Fruit fly (Drosophila melanogaster): Measurements from ENCODE around the gene tal-2A.

tal-2A gene

DNA sequence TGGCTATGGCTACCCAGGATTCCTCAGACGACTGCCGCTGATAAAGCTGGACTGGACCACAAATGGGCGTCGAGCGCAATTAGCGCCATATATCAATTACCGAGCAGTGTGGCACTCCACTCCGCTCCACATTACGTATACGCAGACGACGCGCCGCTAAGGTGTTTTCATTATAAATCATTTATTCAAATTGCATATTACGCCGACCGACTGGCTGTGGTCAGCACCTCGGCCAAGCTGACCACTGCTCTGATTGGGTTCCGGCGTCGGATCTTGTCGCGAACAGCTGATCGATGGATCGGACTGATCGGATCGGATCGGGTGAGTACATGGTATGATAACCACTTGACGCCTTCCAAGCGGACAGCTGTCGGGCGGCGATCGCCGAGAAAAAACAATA lies 20.0 kb downstream of the tal-2A start:
- TF ChIP-seq CG17806 (tag; optimal IDR thresholded peaks at IDR 0.05) = no peak
- peak; percentile 55; the same call in 1 of the 3 replicates for TF ChIP-seq CG4496 (GFP tag; IDR thresholded peaks at IDR 0.05)

DNA sequence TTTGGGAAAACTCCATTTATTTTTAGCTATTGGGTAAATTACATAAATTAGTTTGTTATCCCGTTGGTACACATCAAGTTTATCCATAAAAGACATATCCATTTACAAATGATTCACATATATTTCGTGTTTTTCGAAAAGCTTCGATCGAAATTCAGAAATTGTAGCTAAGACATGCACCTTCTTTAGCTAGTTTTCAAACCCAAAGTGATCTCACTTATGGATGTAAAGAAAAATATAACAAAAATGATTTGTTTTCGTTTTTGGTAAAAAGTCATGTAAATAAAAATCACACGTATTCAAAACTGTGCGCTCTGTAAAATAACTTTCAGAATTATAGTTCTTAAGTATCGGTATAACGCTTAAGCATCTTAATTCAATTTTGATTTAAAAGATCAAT lies 20.6 kb downstream of the tal-2A start:
- TF ChIP-seq CG10348 (GFP tag; IDR thresholded peaks at IDR 0.05) (no peak), CG9948 (tag; optimal IDR thresholded peaks at IDR 0.05) (no peak), CG17806 (tag; optimal IDR thresholded peaks at IDR 0.05) (no peak), D1 (tag; optimal IDR thresholded peaks at IDR 0.05) (peak; percentile 52)

DNA sequence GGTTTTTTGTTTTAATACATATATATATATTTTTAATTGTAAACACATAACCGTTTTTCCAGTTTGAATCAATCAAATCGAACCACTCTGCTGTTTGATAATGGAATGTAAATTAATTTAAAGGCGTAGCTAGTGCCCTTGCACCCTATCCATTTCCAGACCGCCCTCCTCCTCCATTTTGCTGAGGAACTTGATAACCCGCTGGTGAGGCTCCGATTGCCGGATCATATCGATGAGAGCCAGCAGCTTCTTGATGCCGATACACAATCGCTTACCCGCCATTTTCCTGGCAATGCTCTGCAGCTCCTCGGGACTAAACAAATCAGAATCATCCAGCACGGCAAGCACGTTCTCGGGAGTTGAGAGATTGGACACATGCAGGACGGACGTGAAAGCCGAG lies 21.6 kb downstream of the tal-2A start:
- TF ChIP-seq CG8301 (tag; optimal IDR thresholded peaks at IDR 0.05) = no peak
- TF ChIP-seq CG12605 (GFP tag; IDR thresholded peaks at IDR 0.05) = no peak

DNA sequence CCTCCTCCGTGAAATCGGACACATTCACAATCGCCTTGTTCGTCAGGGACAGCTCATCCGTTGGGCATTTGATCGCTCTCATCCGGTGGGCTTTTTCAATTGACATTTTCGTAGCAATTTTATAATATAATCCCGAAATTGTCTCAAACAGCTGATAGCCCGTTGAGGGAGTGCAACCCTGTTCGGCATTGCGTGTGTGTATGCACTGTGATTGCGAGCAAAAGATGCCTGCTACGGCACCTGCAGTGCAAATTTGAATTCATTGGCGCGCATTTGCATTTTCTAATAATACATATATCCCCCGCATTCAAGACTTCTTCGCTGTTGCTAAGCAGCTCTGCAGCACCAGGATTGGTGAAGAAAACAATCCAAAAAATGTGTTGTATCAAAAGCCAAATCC lies 24.9 kb downstream of the tal-2A start, which contains the start of gene Nsf2:
Nsf2 (minus strand) TSS at position 185 of the 400 bp plus-strand sequence.
- TF ChIP-seq D1 (tag; optimal IDR thresholded peaks at IDR 0.05) = peak; percentile 30
- no peak for TF ChIP-seq fd96Ca (GFP tag; IDR thresholded peaks at IDR 0.05)

DNA sequence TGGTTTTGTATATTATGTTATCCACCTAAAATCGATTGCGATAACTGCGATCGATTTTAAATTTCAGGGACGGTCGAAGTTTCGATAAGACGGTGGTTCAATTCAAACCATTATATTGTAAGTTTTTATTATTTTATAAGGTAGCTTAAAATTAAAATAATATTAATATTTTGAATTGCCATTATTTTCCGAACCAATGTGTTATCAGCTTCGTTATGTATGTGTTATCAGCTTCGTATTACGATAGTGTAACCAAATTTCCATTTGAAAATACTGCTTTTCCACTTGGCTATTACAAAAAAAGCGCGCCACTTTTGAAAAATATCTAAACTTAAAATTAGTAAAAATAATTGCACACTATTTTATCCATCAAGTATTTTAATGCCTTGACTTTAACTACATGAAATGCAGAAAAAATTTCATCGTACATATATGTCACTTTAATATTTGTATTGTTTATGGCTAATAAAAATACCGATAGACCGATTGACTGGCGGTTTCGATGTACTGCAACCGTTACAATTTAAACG lies 27.0 kb downstream of the tal-2A start, which contains the start of gene CG31495:
CG31495 (minus strand) TSS at position 52 of the 530 bp plus-strand sequence.
- TF ChIP-seq Pif1A (GFP tag; optimal IDR thresholded peaks at IDR 0.05) = no peak
- 0 out of 2 replicates have a peak, but pooled peaks have one; percentile 17 for TF ChIP-seq Ets98B (GFP tag; IDR thresholded peaks at IDR 0.05)
- peak; percentile 23 for TF ChIP-seq CG8159 (tag; optimal IDR thresholded peaks at IDR 0.05)
- no peak for TF ChIP-seq gl (tag; optimal IDR thresholded peaks at IDR 0.05)

DNA sequence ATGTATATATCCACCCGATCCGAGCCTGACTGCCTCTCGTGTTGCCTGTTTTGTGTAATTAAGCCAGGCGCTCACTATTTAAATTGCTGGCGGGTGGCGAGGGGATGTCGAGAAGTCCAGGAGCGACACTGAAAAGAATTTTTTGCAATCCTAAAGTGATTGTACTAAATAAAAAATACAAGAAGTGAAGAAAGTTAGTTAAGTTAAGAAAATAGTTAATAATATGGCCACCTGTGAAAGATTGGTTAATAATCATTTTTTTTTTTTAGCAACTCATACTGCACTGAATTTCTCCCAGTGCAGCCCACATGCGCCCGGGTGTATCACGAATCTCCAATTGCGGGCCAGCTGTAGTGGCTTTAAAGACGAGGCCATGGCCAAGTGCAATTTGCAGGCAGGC lies 28.0 kb downstream of the tal-2A start:
- peak; percentile 72 for TF ChIP-seq CG14655 (GFP tag; optimal IDR thresholded peaks at IDR 0.05)
- no peak for TF ChIP-seq D1 (tag; optimal IDR thresholded peaks at IDR 0.05)
- peak; percentile 57 for TF ChIP-seq CG17806 (tag; optimal IDR thresholded peaks at IDR 0.05)
- peak; percentile 41; the same call in 1 of the 2 replicates for TF ChIP-seq Ets98B (GFP tag; IDR thresholded peaks at IDR 0.05)
- peak; percentile 25 for TF ChIP-seq gl (tag; optimal IDR thresholded peaks at IDR 0.05)
- peak; percentile 69 for TF ChIP-seq CG8159 (tag; optimal IDR thresholded peaks at IDR 0.05)
- TF ChIP-seq Pif1A (GFP tag; optimal IDR thresholded peaks at IDR 0.05) = peak; percentile 57
- TF ChIP-seq EcR (GFP tag; optimal IDR thresholded peaks at IDR 0.05) = no peak
- peak; percentile 62 for TF ChIP-seq CG34367 (tag; optimal IDR thresholded peaks at IDR 0.05)
- no peak for TF ChIP-seq rn (GFP tag; IDR thresholded peaks at IDR 0.05)
- TF ChIP-seq CG10348 (GFP tag; IDR thresholded peaks at IDR 0.05) = no peak
- peak; percentile 39; the same call in 1 of the 3 replicates for TF ChIP-seq fd96Ca (GFP tag; IDR thresholded peaks at IDR 0.05)
- TF ChIP-seq CG4496 (GFP tag; IDR thresholded peaks at IDR 0.05) = peak; percentile 41; the same call in 1 of the 3 replicates
- TF ChIP-seq CG12605 (GFP tag; IDR thresholded peaks at IDR 0.05) = 0 out of 2 replicates have a peak, but pooled peaks have one; percentile 36
- TF ChIP-seq CG8301 (tag; optimal IDR thresholded peaks at IDR 0.05) = peak; percentile 44
- TF ChIP-seq Snoo (tag; optimal IDR thresholded peaks at IDR 0.05) = peak; percentile 3
- TF ChIP-seq CG32121 (GFP tag; IDR thresholded peaks at IDR 0.05) = no peak
- peak; percentile 64 for TF ChIP-seq CG9948 (tag; optimal IDR thresholded peaks at IDR 0.05)
- TF ChIP-seq Pif1B (GFP tag; optimal IDR thresholded peaks at IDR 0.05) = peak; percentile 67
- TF ChIP-seq CG15710 (tag; optimal IDR thresholded peaks at IDR 0.05) = peak; percentile 75
- peak; percentile 20 for TF ChIP-seq CG13204 (GFP tag; optimal IDR thresholded peaks at IDR 0.05)

DNA sequence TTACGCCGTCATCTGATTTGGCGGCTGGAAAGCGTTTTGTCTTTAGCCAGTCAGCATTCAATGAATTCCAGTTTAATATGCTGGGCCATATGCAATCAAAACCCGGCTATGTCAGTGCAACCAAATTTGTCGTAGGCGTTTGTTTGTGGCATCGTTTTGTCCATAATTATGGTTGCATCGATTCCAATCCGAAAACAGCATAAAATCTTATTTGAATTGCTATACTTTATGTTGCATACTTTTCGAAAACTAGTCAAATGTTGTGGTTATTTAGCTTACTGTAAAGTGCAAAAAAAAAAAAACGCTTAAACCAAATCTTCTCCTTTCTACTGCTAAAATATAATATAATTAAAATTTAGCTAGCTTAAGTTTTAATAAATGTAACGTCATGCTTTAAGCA lies 29.6 kb downstream of the tal-2A start:
- TF ChIP-seq CG15710 (tag; optimal IDR thresholded peaks at IDR 0.05) (no peak), Snoo (tag; optimal IDR thresholded peaks at IDR 0.05) (no peak), CG8301 (tag; optimal IDR thresholded peaks at IDR 0.05) (no peak), Ets98B (GFP tag; IDR thresholded peaks at IDR 0.05) (no peak), Pif1B (GFP tag; optimal IDR thresholded peaks at IDR 0.05) (no peak), CG34367 (tag; optimal IDR thresholded peaks at IDR 0.05) (no peak), CG32121 (GFP tag; IDR thresholded peaks at IDR 0.05) (no peak), CG14655 (GFP tag; optimal IDR thresholded peaks at IDR 0.05) (no peak), rn (GFP tag; IDR thresholded peaks at IDR 0.05) (no peak), CG10348 (GFP tag; IDR thresholded peaks at IDR 0.05) (no peak), CG12605 (GFP tag; IDR thresholded peaks at IDR 0.05) (no peak), EcR (GFP tag; optimal IDR thresholded peaks at IDR 0.05) (no peak), CG8159 (tag; optimal IDR thresholded peaks at IDR 0.05) (no peak), Pif1A (GFP tag; optimal IDR thresholded peaks at IDR 0.05) (no peak), CG13204 (GFP tag; optimal IDR thresholded peaks at IDR 0.05) (no peak), fd96Ca (GFP tag; IDR thresholded peaks at IDR 0.05) (no peak)

DNA sequence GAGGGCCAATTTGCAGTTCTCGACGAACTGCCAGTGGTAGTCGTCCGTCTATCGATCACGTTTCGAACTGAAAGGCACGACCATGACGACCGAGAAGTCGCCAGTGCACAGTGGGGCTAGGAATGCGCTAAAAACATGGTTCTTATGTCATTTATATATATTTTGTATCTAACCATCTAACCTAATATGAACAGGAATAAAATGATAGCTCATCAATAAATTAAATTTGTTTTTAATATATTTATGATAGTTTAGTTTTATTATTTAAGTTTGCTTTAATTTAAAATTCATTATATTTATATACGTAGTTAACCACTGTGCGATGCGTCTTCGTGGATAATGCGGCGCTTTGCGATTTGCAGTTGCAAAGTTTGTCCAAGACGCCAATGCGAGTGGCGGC lies 30.7 kb downstream of the tal-2A start:
- TF ChIP-seq Ets98B (GFP tag; IDR thresholded peaks at IDR 0.05) (peak; percentile 48), CG13204 (GFP tag; optimal IDR thresholded peaks at IDR 0.05) (no peak), Pif1B (GFP tag; optimal IDR thresholded peaks at IDR 0.05) (peak; percentile 21), CG4496 (GFP tag; IDR thresholded peaks at IDR 0.05) (no peak), CG12605 (GFP tag; IDR thresholded peaks at IDR 0.05) (peak; percentile 41; the same call in 1 of the 2 replicates), CG10348 (GFP tag; IDR thresholded peaks at IDR 0.05) (no peak), Pif1A (GFP tag; optimal IDR thresholded peaks at IDR 0.05) (peak; percentile 31), fd96Ca (GFP tag; IDR thresholded peaks at IDR 0.05) (peak; percentile 46; the same call in 2 of the 3 replicates), CG8159 (tag; optimal IDR thresholded peaks at IDR 0.05) (peak; percentile 45), Snoo (tag; optimal IDR thresholded peaks at IDR 0.05) (no peak), D1 (tag; optimal IDR thresholded peaks at IDR 0.05) (no peak), EcR (GFP tag; optimal IDR thresholded peaks at IDR 0.05) (no peak), rn (GFP tag; IDR thresholded peaks at IDR 0.05) (no peak), CG14655 (GFP tag; optimal IDR thresholded peaks at IDR 0.05) (peak; percentile 66), CG9948 (tag; optimal IDR thresholded peaks at IDR 0.05) (peak; percentile 44), CG34367 (tag; optimal IDR thresholded peaks at IDR 0.05) (no peak), CG15710 (tag; optimal IDR thresholded peaks at IDR 0.05) (peak; percentile 20), CG32121 (GFP tag; IDR thresholded peaks at IDR 0.05) (peak; percentile 38; the same call in 1 of the 2 replicates), gl (tag; optimal IDR thresholded peaks at IDR 0.05) (no peak), CG17806 (tag; optimal IDR thresholded peaks at IDR 0.05) (peak; percentile 45), CG8301 (tag; optimal IDR thresholded peaks at IDR 0.05) (peak; percentile 66)

Data from whole organism, pupa.